Worm (Caenorhabditis elegans) whole organism, mixed stage, embryonic: ENCODE data around the gene pqe-1.

Experiments used
- blmp-1 ChIP-seq: fragments of 150-350 bp; optimal IDR thresholded peaks from 2 replicates; lab custom pipeline; 2014; ENCODE audit warnings: missing biosample characterization, missing genetic modification characterization
- ces-1 ChIP-seq: fragments of 150-350 bp; optimal IDR thresholded peaks from 2 replicates; lab custom pipeline; 2014; ENCODE audit warnings: missing biosample characterization, missing genetic modification reagents, missing genetic modification characterization
- cnd-1 ChIP-seq: fragments of 200-800 bp; sonication (Bioruptor generic); optimal IDR thresholded peaks from 2 replicates; lab custom pipeline; 2018; ENCODE audit warnings: mild to moderate bottlenecking, missing genetic modification characterization, missing compliant biosample characterization
- drap-1 ChIP-seq: fragments of 200-800 bp; sonication (Bioruptor generic); optimal IDR thresholded peaks from 3 replicates; lab custom pipeline; 2018; ENCODE audit warnings: mild to moderate bottlenecking, missing genetic modification characterization, missing compliant biosample characterization
- lsy-2 ChIP-seq: fragments of 150-350 bp; optimal IDR thresholded peaks from 2 replicates; lab custom pipeline; 2014; ENCODE audit warnings: missing biosample characterization, missing genetic modification characterization
- pha-4 ChIP-seq: fragments of 150-350 bp; optimal IDR thresholded peaks from 2 replicates; lab custom pipeline; 2018; ENCODE audit warnings: missing biosample characterization, missing genetic modification reagents, missing genetic modification characterization
- unc-120 ChIP-seq: sonication (generic microtip); optimal IDR thresholded peaks from 2 replicates; lab custom pipeline; 2017; ENCODE audit warnings: missing genetic modification characterization, missing compliant biosample characterization; ENCODE audit not compliant: poor library complexity, severe bottlenecking

DNA sequence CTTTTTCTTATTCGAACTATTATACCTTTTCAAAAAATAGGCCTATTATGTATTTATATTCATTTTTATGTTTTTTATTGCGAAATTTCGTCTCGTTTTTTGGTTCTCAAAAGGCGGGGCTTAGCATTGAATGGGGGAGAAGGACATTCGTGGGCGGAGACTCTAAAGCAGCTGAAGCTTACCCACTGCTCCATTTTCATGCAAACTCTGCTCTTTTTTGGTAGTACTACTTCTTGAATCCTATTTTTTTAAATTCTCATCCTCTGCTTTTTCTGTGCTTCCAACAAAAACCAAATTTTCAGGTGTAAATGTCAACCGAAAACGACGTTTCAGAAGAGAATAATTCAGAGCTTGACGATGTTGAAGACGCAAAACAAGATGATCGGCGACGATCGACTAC is 30.3 kb downstream of the pqe-1 start, which contains the start of gene ZK121.2:
- TF ChIP-seq pha-4 (tag; lab: Kevin White, UChicago), result no peak
- no peak for TF ChIP-seq blmp-1 (tag; lab: Kevin White, UChicago)
- no peak for TF ChIP-seq drap-1 (GFP tag; lab: Kevin White, UChicago)
- no peak for TF ChIP-seq unc-120 (tag; lab: Kevin White, UChicago)
- no peak for TF ChIP-seq ces-1 (GFP tag; lab: Kevin White, UChicago)
- TF ChIP-seq lsy-2 (tag; lab: Kevin White, UChicago), result no peak
- no peak for TF ChIP-seq cnd-1
